Worm (Caenorhabditis elegans) whole organism, late embryonic: ENCODE measurements around the gene tag-18.

Experiments used
- C38D4.7 ChIP-seq: fragments of 200-800 bp; sonication (Bioruptor generic); optimal IDR thresholded peaks from 2 replicates; lab custom pipeline; 2018; ENCODE audit warnings: mild to moderate bottlenecking, missing genetic modification characterization, moderate library complexity, missing compliant biosample characterization
- K02D7.2 ChIP-seq: sonication (generic microtip); optimal IDR thresholded peaks from 2 replicates; lab custom pipeline; 2017; ENCODE audit warnings: mild to moderate bottlenecking, missing genetic modification characterization, missing compliant biosample characterization
- K09A11.1 ChIP-seq: sonication (generic microtip); optimal IDR thresholded peaks from 2 replicates; lab custom pipeline; 2017; ENCODE audit warnings: antibody characterized with exemption, mild to moderate bottlenecking, missing genetic modification characterization, missing compliant biosample characterization; ENCODE audit not compliant: insufficient read depth
- ahr-1 ChIP-seq: sonication (generic microtip); optimal IDR thresholded peaks from 2 replicates; lab custom pipeline; 2016; ENCODE audit warnings: missing genetic modification characterization, missing compliant biosample characterization
- ceh-14 ChIP-seq: sonication (generic microtip); optimal IDR thresholded peaks from 2 replicates; lab custom pipeline; 2016; ENCODE audit warnings: missing genotype, missing genetic modification characterization, missing compliant biosample characterization
- ceh-18 ChIP-seq: sonication (generic microtip); optimal IDR thresholded peaks from 2 replicates; lab custom pipeline; 2016; ENCODE audit warnings: missing genetic modification characterization, missing compliant biosample characterization
- ceh-19 ChIP-seq: fragments of 200-800 bp; sonication (Bioruptor generic); optimal IDR thresholded peaks from 2 replicates; lab custom pipeline; 2018; ENCODE audit warnings: mild to moderate bottlenecking, missing genetic modification characterization, missing compliant biosample characterization
- ceh-31 ChIP-seq: sonication (generic microtip); optimal IDR thresholded peaks from 2 replicates; lab custom pipeline; 2016; ENCODE audit warnings: missing genetic modification characterization, missing compliant biosample characterization
- ceh-48 ChIP-seq: sonication (generic microtip); optimal IDR thresholded peaks from 2 replicates; lab custom pipeline; 2016; ENCODE audit warnings: missing genetic modification characterization, inconsistent platforms, missing compliant biosample characterization
- ceh-6 ChIP-seq: fragments of 200-800 bp; sonication (Bioruptor generic); optimal IDR thresholded peaks from 2 replicates; lab custom pipeline; 2018; ENCODE audit warnings: mild to moderate bottlenecking, missing genetic modification characterization, missing compliant biosample characterization
- che-1 ChIP-seq: sonication (generic microtip); optimal IDR thresholded peaks from 2 replicates; lab custom pipeline; 2016; ENCODE audit warnings: mild to moderate bottlenecking, missing genetic modification characterization, missing compliant biosample characterization
- elt-2 ChIP-seq: sonication (generic microtip); optimal IDR thresholded peaks from 2 replicates; lab custom pipeline; 2016; ENCODE audit warnings: missing genetic modification reagents, missing genetic modification characterization, missing compliant biosample characterization
- elt-4 ChIP-seq: sonication (generic microtip); optimal IDR thresholded peaks from 2 replicates; lab custom pipeline; 2016; ENCODE audit warnings: missing genetic modification characterization, missing compliant biosample characterization
- ets-4 ChIP-seq: sonication (generic microtip); optimal IDR thresholded peaks from 2 replicates; lab custom pipeline; 2016; ENCODE audit warnings: missing genetic modification characterization, missing compliant biosample characterization
- fkh-10 ChIP-seq: fragments of 150-350 bp; optimal IDR thresholded peaks from 2 replicates; lab custom pipeline; 2014; ENCODE audit warnings: missing biosample characterization, missing genetic modification reagents, missing genetic modification characterization
- gmeb-2 ChIP-seq: sonication (generic microtip); optimal IDR thresholded peaks from 2 replicates; lab custom pipeline; 2016; ENCODE audit warnings: missing genetic modification characterization, inconsistent platforms, missing compliant biosample characterization
- hlh-30 ChIP-seq: sonication (generic microtip); optimal IDR thresholded peaks from 2 replicates; lab custom pipeline; 2017; ENCODE audit warnings: antibody characterized with exemption, missing genetic modification characterization, missing compliant biosample characterization; ENCODE audit not compliant: insufficient read depth
- hlh-8 ChIP-seq: sonication (generic microtip); optimal IDR thresholded peaks from 2 replicates; lab custom pipeline; 2016; ENCODE audit warnings: missing genotype, missing genetic modification characterization, missing compliant biosample characterization
- lim-6 ChIP-seq: sonication (generic microtip); optimal IDR thresholded peaks from 2 replicates; lab custom pipeline; 2016; ENCODE audit warnings: missing genetic modification characterization, missing compliant biosample characterization
- lin-11 ChIP-seq: fragments of 200-800 bp; sonication (Bioruptor generic); optimal IDR thresholded peaks from 2 replicates; lab custom pipeline; 2018; ENCODE audit warnings: mild to moderate bottlenecking, missing genetic modification characterization, missing compliant biosample characterization
- madf-2 ChIP-seq: sonication (generic microtip); optimal IDR thresholded peaks from 2 replicates; lab custom pipeline; 2017; ENCODE audit warnings: missing genetic modification characterization, missing compliant biosample characterization
- mec-3 ChIP-seq: sonication (generic microtip); optimal IDR thresholded peaks from 2 replicates; lab custom pipeline; 2016; ENCODE audit warnings: borderline replicate concordance, missing genetic modification characterization, missing compliant biosample characterization
- nhr-11 ChIP-seq: fragments of 150-350 bp; optimal IDR thresholded peaks from 2 replicates; lab custom pipeline; 2014; ENCODE audit warnings: missing biosample characterization, missing genetic modification characterization
- nhr-232 ChIP-seq: sonication (generic microtip); optimal IDR thresholded peaks from 2 replicates; lab custom pipeline; 2016; ENCODE audit warnings: missing genetic modification characterization, missing compliant biosample characterization
- pag-3 ChIP-seq: sonication (generic microtip); optimal IDR thresholded peaks from 2 replicates; lab custom pipeline; 2016; ENCODE audit warnings: missing compliant biosample characterization, missing genetic modification characterization, borderline replicate concordance
- pat-9 ChIP-seq: fragments of 200-800 bp; sonication (Bioruptor generic); optimal IDR thresholded peaks from 2 replicates; lab custom pipeline; 2018; ENCODE audit warnings: mild to moderate bottlenecking, missing genetic modification characterization, moderate library complexity, missing compliant biosample characterization
- pha-2 ChIP-seq: sonication (generic microtip); optimal IDR thresholded peaks from 2 replicates; lab custom pipeline; 2017; ENCODE audit warnings: mild to moderate bottlenecking, missing genetic modification characterization, missing compliant biosample characterization
- pros-1 ChIP-seq: fragments of 150-350 bp; optimal IDR thresholded peaks from 2 replicates; lab custom pipeline; 2014; ENCODE audit warnings: missing biosample characterization, missing genetic modification reagents, missing genetic modification characterization
- ref-2 ChIP-seq: sonication (generic microtip); optimal IDR thresholded peaks from 2 replicates; lab custom pipeline; 2016; ENCODE audit warnings: missing genetic modification characterization, missing compliant biosample characterization
- rnt-1 ChIP-seq: sonication (generic microtip); optimal IDR thresholded peaks from 2 replicates; lab custom pipeline; 2016; ENCODE audit warnings: missing genetic modification characterization, missing compliant biosample characterization
- sdc-2 ChIP-seq: sonication (generic microtip); optimal IDR thresholded peaks from 2 replicates; lab custom pipeline; 2016; ENCODE audit warnings: missing genotype, missing genetic modification characterization, missing compliant biosample characterization
- sox-2 ChIP-seq: fragments of 200-800 bp; sonication (Bioruptor generic); IDR thresholded peaks from 2 replicates; pipeline ENCODE4 v1.3.6; 2022; ENCODE audit warnings: missing genetic modification reagents, missing genetic modification characterization, missing compliant biosample characterization
- sox-4 ChIP-seq: sonication (generic microtip); optimal IDR thresholded peaks from 2 replicates; lab custom pipeline; 2017; ENCODE audit warnings: mild to moderate bottlenecking, missing genetic modification characterization, inconsistent platforms, missing compliant biosample characterization
- tbx-2 ChIP-seq: sonication (generic microtip); optimal IDR thresholded peaks from 2 replicates; lab custom pipeline; 2016; ENCODE audit warnings: missing genetic modification characterization, missing compliant biosample characterization
- tbx-7 ChIP-seq: sonication (generic microtip); optimal IDR thresholded peaks from 2 replicates; lab custom pipeline; 2016; ENCODE audit warnings: missing genotype, missing genetic modification characterization, missing compliant biosample characterization
- ttx-3 ChIP-seq: sonication (generic microtip); optimal IDR thresholded peaks from 2 replicates; lab custom pipeline; 2016; ENCODE audit warnings: missing genetic modification reagents, missing genetic modification characterization, missing compliant biosample characterization
- unc-3 ChIP-seq, 2 experiments: fragments of 200-800 bp in 1 of 2; sonication (Bioruptor generic) in 1 of 2; sonication (generic microtip) in 1 of 2; conservative IDR thresholded peaks in 1 of 2; optimal IDR thresholded peaks in 1 of 2; 2 replicates each; pipeline versions ENCODE4 v1.3.6 to Lab custom; 2016 to 2022; ENCODE audit warnings: missing compliant biosample characterization in 2 of 2, missing genetic modification characterization in 2 of 2, missing genetic modification reagents in 1 of 2
- unc-86 ChIP-seq: sonication (generic microtip); optimal IDR thresholded peaks from 2 replicates; lab custom pipeline; 2016; ENCODE audit warnings: missing genetic modification characterization, missing compliant biosample characterization
- zip-5 ChIP-seq: sonication (generic microtip); optimal IDR thresholded peaks from 2 replicates; lab custom pipeline; 2016; ENCODE audit warnings: missing genetic modification characterization, missing compliant biosample characterization
- ztf-16 ChIP-seq: sonication (generic microtip); optimal IDR thresholded peaks from 2 replicates; lab custom pipeline; 2017; ENCODE audit warnings: missing genetic modification characterization, missing compliant biosample characterization

tag-18 gene

DNA sequence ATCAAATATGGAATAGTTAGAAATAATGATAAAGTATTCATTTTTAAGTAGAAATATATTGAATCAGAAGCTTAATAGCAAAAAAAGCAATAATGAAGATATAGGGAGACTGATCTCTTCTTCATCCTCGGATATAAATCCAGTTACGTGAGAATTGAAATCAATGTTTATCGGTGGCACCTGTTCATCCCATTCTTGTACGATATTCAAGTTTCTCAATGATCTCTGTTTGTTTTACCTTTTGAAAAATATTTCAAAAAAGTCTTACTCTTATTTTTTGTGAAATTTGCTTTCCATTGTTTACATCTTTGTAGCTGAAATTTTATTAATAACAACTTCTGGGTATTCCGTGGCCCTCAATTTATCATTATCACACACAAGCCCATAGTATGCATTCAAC lies 24.6 kb upstream of the tag-18 start, which contains the start of gene T14G12.12:
T14G12.12 (minus strand) TSS at position 101 of the 400 bp plus-strand sequence.
- no peak for TF ChIP-seq zip-5 (tag; lab: Kevin White, UChicago)
- TF ChIP-seq madf-2 = no peak
- TF ChIP-seq rnt-1 = no peak
- TF ChIP-seq sdc-2 (tag; lab: Kevin White, UChicago) = no peak
- TF ChIP-seq pros-1 (tag; lab: Kevin White, UChicago) = no peak
- TF ChIP-seq ceh-48 (tag; lab: Kevin White, UChicago) = no peak
- TF ChIP-seq hlh-30 (tag; lab: Kevin White, UChicago) = no peak
- no peak for TF ChIP-seq pha-2 (tag; lab: Kevin White, UChicago)
- TF ChIP-seq gmeb-2 (tag; lab: Kevin White, UChicago) = no peak
- no peak for TF ChIP-seq ttx-3
- no peak for TF ChIP-seq nhr-11 (tag; lab: Kevin White, UChicago)
- TF ChIP-seq K09A11.1 (tag; lab: Kevin White, UChicago) = no peak
- no peak for TF ChIP-seq ceh-14
- TF ChIP-seq sox-2 (GFP tag; lab: Robert Waterston, UW) = no peak
- TF ChIP-seq nhr-232 (tag; lab: Kevin White, UChicago) = no peak
- no peak for TF ChIP-seq ets-4 (tag; lab: Kevin White, UChicago)
- no peak for TF ChIP-seq hlh-8 (tag; lab: Kevin White, UChicago)
- no peak for TF ChIP-seq lim-6 (tag; lab: Kevin White, UChicago)

DNA sequence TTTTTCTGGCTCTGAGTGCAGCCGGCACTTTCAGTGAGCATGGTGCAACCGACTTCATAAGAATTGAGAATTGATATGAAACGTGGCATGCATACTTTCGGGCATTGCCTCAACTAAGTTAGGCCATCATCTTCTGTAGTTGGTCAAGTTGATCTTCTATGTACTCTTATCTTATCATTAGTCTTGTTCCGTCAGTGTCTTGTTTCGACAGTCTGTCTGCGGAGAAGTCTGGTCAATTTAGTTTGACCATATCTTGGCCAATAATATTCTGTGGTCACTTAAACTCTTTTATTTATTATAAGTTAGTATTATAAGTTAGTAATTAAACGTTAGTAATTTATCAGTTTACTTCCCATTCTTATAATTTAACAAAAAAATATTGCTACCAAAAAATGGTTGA lies 22.4 kb upstream of the tag-18 start:
- TF ChIP-seq unc-3 (GFP tag; conservative IDR thresholded peaks at IDR 0.05; lab: Robert Waterston, UW) (no peak), unc-3 (tag; optimal IDR thresholded peaks at IDR 0.05; lab: Kevin White, UChicago) (no peak), ceh-19 (no peak), unc-86 (tag; lab: Kevin White, UChicago) (no peak), nhr-11 (tag; lab: Kevin White, UChicago) (no peak), sox-2 (GFP tag; lab: Robert Waterston, UW) (no peak), elt-4 (no peak), ahr-1 (tag; lab: Kevin White, UChicago) (no peak), C38D4.7 (GFP tag; lab: Kevin White, UChicago) (no peak), ztf-16 (tag; lab: Kevin White, UChicago) (no peak), fkh-10 (no peak)

DNA sequence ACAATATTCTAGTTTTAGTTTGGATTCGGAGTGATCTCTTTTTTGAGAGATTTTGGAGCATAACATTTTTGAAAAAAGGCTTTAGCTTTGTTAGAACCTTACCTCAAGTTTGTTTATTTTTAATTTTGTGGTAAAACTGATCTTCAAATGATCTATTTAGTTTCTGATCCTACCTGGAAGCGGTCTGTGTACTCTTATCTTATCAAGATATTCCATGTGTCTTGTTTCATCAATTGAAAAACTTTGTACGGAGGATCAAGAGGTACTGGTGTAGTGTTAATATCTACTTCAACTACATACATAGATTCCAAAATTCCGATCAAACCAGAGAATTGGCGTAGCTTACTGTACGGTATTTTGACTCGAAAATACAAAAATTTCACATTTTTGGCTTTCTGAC lies 21.9 kb upstream of the tag-18 start:
- TF ChIP-seq che-1 (tag; lab: Kevin White, UChicago) (no peak), ref-2 (tag; lab: Kevin White, UChicago) (no peak), sox-4 (no peak), elt-2 (no peak), K02D7.2 (no peak), pag-3 (tag; lab: Kevin White, UChicago) (no peak), nhr-11 (tag; lab: Kevin White, UChicago) (no peak), rnt-1 (no peak), hlh-30 (tag; lab: Kevin White, UChicago) (no peak), fkh-10 (no peak), elt-4 (no peak), zip-5 (tag; lab: Kevin White, UChicago) (no peak), tbx-7 (no peak), ceh-18 (tag; lab: Kevin White, UChicago) (no peak), pat-9 (no peak), ceh-6 (GFP tag; lab: Kevin White, UChicago) (no peak), lin-11 (tag; lab: Kevin White, UChicago) (no peak)

DNA sequence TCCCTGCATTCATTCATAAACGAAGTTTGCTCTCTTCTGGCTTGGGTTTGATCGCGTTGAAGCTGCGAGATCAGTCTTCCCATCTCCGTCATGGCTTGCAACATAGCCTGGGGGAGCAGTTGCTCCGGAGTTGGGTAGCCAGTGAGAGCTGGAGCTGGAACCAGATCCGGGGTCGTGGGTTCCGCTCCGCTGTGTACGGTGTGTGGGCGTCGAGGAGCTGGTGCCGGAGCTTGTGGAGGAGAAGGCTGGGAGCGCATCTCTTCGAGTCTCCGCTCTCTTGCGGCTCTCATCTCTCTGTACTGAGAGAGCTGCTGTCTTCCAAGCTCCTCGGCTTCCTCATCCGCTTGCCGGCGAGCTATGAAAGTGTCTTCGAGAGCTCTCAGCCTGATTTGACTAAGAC lies 18.6 kb upstream of the tag-18 start:
- TF ChIP-seq tbx-2 = no peak
- TF ChIP-seq ets-4 (tag; lab: Kevin White, UChicago) = no peak
- no peak for TF ChIP-seq ceh-31
- TF ChIP-seq nhr-232 (tag; lab: Kevin White, UChicago) = no peak
- TF ChIP-seq mec-3 (tag; lab: Kevin White, UChicago) = no peak
